Worm (Caenorhabditis elegans) whole organism, L1 larva: ENCODE measurements around the gene cpr-8.

ENCODE experiments used
- alr-1 ChIP-seq: fragments of 200-800 bp; sonication (Bioruptor generic); optimal IDR thresholded peaks from 2 replicates; lab custom pipeline; 2018; ENCODE audit warnings: borderline replicate concordance, mild to moderate bottlenecking, missing genetic modification characterization, missing compliant biosample characterization
- ama-1 ChIP-seq: fragments of 150-350 bp; optimal IDR thresholded peaks from 2 replicates; lab custom pipeline; 2014
- egl-27 ChIP-seq, 2 experiments: fragments of 150-350 bp in 1 of 2; sonication (generic microtip); optimal IDR thresholded peaks; 3 replicates each; lab custom pipeline; 2017 to 2018; ENCODE audit warnings: missing biosample characterization in 2 of 2, missing genetic modification characterization in 2 of 2, missing genetic modification reagents in 2 of 2
- fos-1 ChIP-seq: fragments of 150-350 bp; optimal IDR thresholded peaks from 2 replicates; lab custom pipeline; 2014; ENCODE audit warnings: missing biosample characterization, missing genetic modification characterization
- lin-14 ChIP-seq: fragments of 200-800 bp; sonication (Bioruptor generic); optimal IDR thresholded peaks from 2 replicates; lab custom pipeline; 2018; ENCODE audit warnings: mild to moderate bottlenecking, missing genetic modification characterization, moderate library complexity, missing compliant biosample characterization
- mdl-1 ChIP-seq, 2 experiments: fragments of 150-350 bp; optimal IDR thresholded peaks; 2 replicates each; lab custom pipeline; 2014 to 2017; ENCODE audit warnings: missing biosample characterization in 2 of 2, missing genetic modification characterization in 2 of 2, inconsistent platforms in 1 of 2
- nhr-237 ChIP-seq: fragments of 150-350 bp; optimal IDR thresholded peaks from 2 replicates; lab custom pipeline; 2014; ENCODE audit warnings: missing biosample characterization, missing genetic modification characterization
- nhr-76 ChIP-seq: sonication (generic microtip); optimal IDR thresholded peaks from 2 replicates; lab custom pipeline; 2017; ENCODE audit warnings: missing biosample characterization, missing genetic modification characterization
- nhr-77 ChIP-seq: fragments of 150-350 bp; optimal IDR thresholded peaks from 2 replicates; lab custom pipeline; 2014; ENCODE audit warnings: missing biosample characterization, missing genetic modification characterization
- unc-130 ChIP-seq: fragments of 150-350 bp; optimal IDR thresholded peaks from 2 replicates; lab custom pipeline; 2017; ENCODE audit warnings: missing biosample characterization, missing genetic modification characterization, inconsistent platforms
- unc-62 ChIP-seq: fragments of 150-350 bp; optimal IDR thresholded peaks from 2 replicates; lab custom pipeline; 2014; ENCODE audit warnings: missing biosample characterization, missing genetic modification reagents, missing genetic modification characterization

DNA sequence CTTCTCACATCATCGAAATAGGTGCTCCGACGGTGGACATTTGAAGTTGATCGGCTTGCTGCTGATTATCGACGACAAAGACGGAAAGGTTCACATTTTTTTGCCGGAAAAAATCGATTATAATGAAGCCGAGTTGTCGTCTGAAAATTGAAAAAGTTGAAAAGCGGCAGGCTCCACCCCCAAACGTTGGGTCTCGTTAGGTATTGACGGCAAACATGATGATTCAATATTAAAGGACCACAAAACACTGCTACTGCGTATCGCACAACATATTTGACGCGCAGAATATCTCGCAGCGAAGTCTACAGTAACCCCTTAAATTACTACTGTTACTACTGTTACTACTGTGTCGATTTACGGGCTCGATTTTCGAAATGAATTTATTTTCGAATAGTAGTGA lies 23.8 kb downstream of the cpr-8 start:
- TF ChIP-seq mdl-1 (tag; optimal IDR thresholded peaks at IDR 0.05; lab: Kevin White, UChicago) (no peak), nhr-237 (tag; lab: Kevin White, UChicago) (no peak), unc-62 (GFP tag; lab: Kevin White, UChicago) (no peak), fos-1 (no peak), egl-27 (tag; optimal IDR thresholded peaks at IDR 0.05; lab: Kevin White, UChicago) (no peak), alr-1 (tag; lab: Kevin White, UChicago) (no peak), unc-130 (tag; lab: Kevin White, UChicago) (no peak), ama-1 (lab: Kevin White, UChicago) (peak; percentile 23), lin-14 (no peak), nhr-76 (no peak), nhr-77 (tag; lab: Kevin White, UChicago) (no peak)
